Worm (Caenorhabditis elegans) whole organism, midembryonic: Measurements from ENCODE around the gene coa-4.

Experiments used
- T22C8.4 ChIP-seq: fragments of 200-800 bp; sonication (Bioruptor generic); IDR thresholded peaks from 2 replicates; pipeline ENCODE4 v1.3.6; 2022; ENCODE audit warnings: missing genetic modification characterization, missing compliant biosample characterization
- cog-1 ChIP-seq: sonication (generic microtip); optimal IDR thresholded peaks from 2 replicates; lab custom pipeline; 2016; ENCODE audit warnings: missing genetic modification characterization, missing compliant biosample characterization
- flt-1 ChIP-seq: fragments of 200-800 bp; sonication (Bioruptor generic); IDR thresholded peaks from 2 replicates; pipeline ENCODE4 v1.3.6; 2022; ENCODE audit warnings: missing genetic modification characterization, missing compliant biosample characterization
- med-1 ChIP-seq: sonication (generic microtip); optimal IDR thresholded peaks from 2 replicates; lab custom pipeline; 2017; ENCODE audit warnings: missing genetic modification characterization, mild to moderate bottlenecking, missing compliant biosample characterization, antibody characterized with exemption, missing genetic modification reagents; ENCODE audit not compliant: insufficient read depth
- ztf-23 ChIP-seq: fragments of 200-800 bp; sonication (Bioruptor generic); IDR thresholded peaks from 2 replicates; pipeline ENCODE4 v1.3.6; 2022; ENCODE audit warnings: missing genetic modification reagents, missing genetic modification characterization, missing compliant biosample characterization
- ztf-29 ChIP-seq: fragments of 200-800 bp; sonication (Bioruptor generic); IDR thresholded peaks from 2 replicates; pipeline ENCODE4 v1.3.6; 2022; ENCODE audit warnings: missing genetic modification reagents, missing genetic modification characterization, missing compliant biosample characterization

DNA sequence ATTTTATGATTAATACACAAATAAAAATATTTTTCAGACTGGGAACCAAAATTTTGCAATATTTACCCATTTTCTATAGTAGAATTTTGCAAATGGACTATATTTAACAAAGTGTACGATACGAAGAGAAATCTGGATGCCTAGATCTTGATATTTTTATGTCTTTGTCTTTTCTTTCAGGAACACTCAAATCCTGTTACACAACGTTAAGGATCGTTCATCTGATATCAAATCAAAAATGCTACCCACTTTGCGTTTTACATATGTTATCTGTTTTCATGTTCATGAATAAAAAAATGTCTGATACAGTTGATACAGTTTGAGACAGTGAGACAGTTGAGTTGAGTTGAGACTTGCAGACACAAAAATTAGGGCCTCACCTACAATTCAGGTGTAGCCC lies 39.1 kb downstream of the coa-4 start, which contains the start of gene F49C12.1:
- TF ChIP-seq ztf-23 (GFP tag; lab: Robert Waterston, UW) (no peak), ztf-29 (GFP tag; lab: Robert Waterston, UW) (no peak), cog-1 (tag; lab: Kevin White, UChicago) (no peak), med-1 (GFP tag; lab: Kevin White, UChicago) (no peak), flt-1 (GFP tag; lab: Robert Waterston, UW) (no peak), T22C8.4 (GFP tag; lab: Robert Waterston, UW) (no peak)
